Worm (Caenorhabditis elegans) whole organism, late embryonic: Measurements from ENCODE around the gene fmi-1.

Source experiments
- F13H6.1 ChIP-seq: sonication (generic microtip); optimal IDR thresholded peaks from 2 replicates; lab custom pipeline; 2016; ENCODE audit warnings: missing genetic modification characterization, missing compliant biosample characterization
- Y22D7AL.16 ChIP-seq: sonication (generic microtip); optimal IDR thresholded peaks from 2 replicates; lab custom pipeline; 2016; ENCODE audit warnings: missing genetic modification characterization, missing compliant biosample characterization
- elt-2 ChIP-seq: sonication (generic microtip); optimal IDR thresholded peaks from 2 replicates; lab custom pipeline; 2016; ENCODE audit warnings: missing genetic modification reagents, missing genetic modification characterization, missing compliant biosample characterization
- eyg-1 ChIP-seq: sonication (generic microtip); optimal IDR thresholded peaks from 2 replicates; lab custom pipeline; 2016; ENCODE audit warnings: missing genotype, missing genetic modification characterization, missing compliant biosample characterization
- fkh-10 ChIP-seq: fragments of 150-350 bp; optimal IDR thresholded peaks from 2 replicates; lab custom pipeline; 2014; ENCODE audit warnings: missing biosample characterization, missing genetic modification reagents, missing genetic modification characterization
- hlh-30 ChIP-seq: sonication (generic microtip); optimal IDR thresholded peaks from 2 replicates; lab custom pipeline; 2017; ENCODE audit warnings: antibody characterized with exemption, missing genetic modification characterization, missing compliant biosample characterization; ENCODE audit not compliant: insufficient read depth
- hlh-6 ChIP-seq: sonication (generic microtip); optimal IDR thresholded peaks from 2 replicates; lab custom pipeline; 2016; ENCODE audit warnings: missing genotype, missing genetic modification characterization, missing compliant biosample characterization
- nfya-1 ChIP-seq: sonication (generic microtip); optimal IDR thresholded peaks from 2 replicates; lab custom pipeline; 2017; ENCODE audit warnings: missing genetic modification characterization, mild to moderate bottlenecking, missing compliant biosample characterization, antibody characterized with exemption, moderate library complexity
- nhr-11 ChIP-seq: fragments of 150-350 bp; optimal IDR thresholded peaks from 2 replicates; lab custom pipeline; 2014; ENCODE audit warnings: missing biosample characterization, missing genetic modification characterization
- npax-4 ChIP-seq: sonication (generic microtip); optimal IDR thresholded peaks from 2 replicates; lab custom pipeline; 2016; ENCODE audit warnings: missing genetic modification characterization, missing compliant biosample characterization
- sox-4 ChIP-seq: sonication (generic microtip); optimal IDR thresholded peaks from 2 replicates; lab custom pipeline; 2017; ENCODE audit warnings: mild to moderate bottlenecking, missing genetic modification characterization, inconsistent platforms, missing compliant biosample characterization

DNA sequence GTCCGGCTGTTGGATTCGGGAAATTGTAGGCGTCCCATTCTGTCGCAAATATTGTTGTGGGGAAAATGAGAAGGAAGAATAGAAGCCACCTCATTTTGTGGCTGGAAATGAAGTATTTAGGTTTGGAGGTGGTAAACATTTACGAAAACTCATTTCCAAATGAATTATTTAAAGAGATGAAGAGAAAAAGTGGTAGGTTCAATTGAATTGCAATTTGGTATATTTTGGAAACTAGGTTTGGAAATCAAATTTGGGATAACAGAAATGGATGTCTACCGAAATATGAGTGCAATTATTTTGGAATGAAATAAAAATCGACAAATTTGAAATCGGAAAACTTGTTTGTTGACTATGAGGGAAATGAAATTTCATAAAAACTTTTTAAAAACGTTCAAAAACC is 10.0 kb upstream of the fmi-1 start, which contains the start of gene F15B9.10:
- no peak for TF ChIP-seq fkh-10 (GFP tag; lab: Kevin White, UChicago)
- no peak for TF ChIP-seq npax-4 (tag; lab: Kevin White, UChicago)
- no peak for TF ChIP-seq nfya-1 (tag; lab: Kevin White, UChicago)
- no peak for TF ChIP-seq hlh-6 (tag; lab: Kevin White, UChicago)
- TF ChIP-seq elt-2 (tag; lab: Kevin White, UChicago) = no peak
- TF ChIP-seq sox-4 = no peak
- TF ChIP-seq hlh-30 (tag; lab: Kevin White, UChicago) = no peak
- no peak for TF ChIP-seq F13H6.1 (tag; lab: Kevin White, UChicago)
- no peak for TF ChIP-seq nhr-11 (tag; lab: Kevin White, UChicago)
- TF ChIP-seq eyg-1 (tag; lab: Kevin White, UChicago) = no peak
- TF ChIP-seq Y22D7AL.16 = no peak
